Fruit fly (Drosophila melanogaster): ENCODE data around the gene CG11357.

DNA sequence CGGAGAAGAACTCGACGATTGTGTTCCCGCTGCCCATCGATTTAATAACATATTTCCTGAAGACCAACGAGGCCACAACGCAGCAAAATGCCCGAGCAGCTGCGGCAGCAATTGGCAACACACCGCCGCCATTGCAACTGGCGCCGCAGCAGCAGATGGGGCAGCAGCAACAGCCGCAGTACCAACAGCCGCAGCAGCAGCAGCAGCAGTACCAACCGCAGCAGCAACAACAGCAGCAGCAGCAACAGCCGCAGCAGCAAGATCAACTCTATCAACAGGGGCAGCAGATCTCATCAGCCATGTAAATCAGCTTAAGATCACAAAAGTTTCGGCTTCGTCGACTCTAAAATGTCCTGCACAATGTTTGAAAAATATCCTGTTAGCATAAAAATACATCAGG is 48.2 kb downstream of the CG11357 start:
- TF ChIP-seq sqz (GFP tag; optimal IDR thresholded peaks at IDR 0.05), result no peak
- no peak for TF ChIP-seq CG18764 (GFP tag; optimal IDR thresholded peaks at IDR 0.05)
- TF ChIP-seq ems (GFP tag; optimal IDR thresholded peaks at IDR 0.05), result no peak
- no peak for TF ChIP-seq mam (GFP tag; optimal IDR thresholded peaks at IDR 0.05)
- TF ChIP-seq CG16863 (GFP tag; optimal IDR thresholded peaks at IDR 0.05), result no peak
- TF ChIP-seq Lpt (GFP tag; optimal IDR thresholded peaks at IDR 0.05), result no peak

All from whole organism, embryonic.